Fruit fly (Drosophila melanogaster): ENCODE results near the gene Prtl99C.

The Prtl99C gene

DNA sequence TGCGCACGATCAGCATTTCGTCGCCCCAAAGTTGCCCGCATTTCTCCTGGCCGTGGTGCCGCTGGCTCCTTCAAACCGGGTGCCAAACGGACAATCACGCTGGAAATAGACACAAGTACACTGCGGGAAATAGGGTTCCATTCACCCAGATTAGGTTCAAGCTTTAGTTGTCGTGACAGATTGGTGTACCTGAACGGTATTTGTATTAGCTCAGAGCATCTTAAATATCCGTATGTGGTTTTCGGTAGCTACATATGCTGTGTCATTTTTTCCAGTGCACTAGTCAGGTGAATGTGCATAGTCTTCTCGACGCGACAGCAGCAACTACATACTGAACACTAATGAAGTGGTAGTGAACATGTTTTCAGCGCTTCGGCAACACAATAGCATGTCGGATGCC, 11.4 kb downstream of the Prtl99C start:
- no peak for TF ChIP-seq h (optimal IDR thresholded peaks at IDR 0.05)
- no peak for TF ChIP-seq Myc (optimal IDR thresholded peaks at IDR 0.05)
- no peak for TF ChIP-seq Sin3A (optimal IDR thresholded peaks at IDR 0.05)
- TF ChIP-seq psq (optimal IDR thresholded peaks at IDR 0.05), result no peak
- no peak for TF ChIP-seq insv (optimal IDR thresholded peaks at IDR 0.05)
- TF ChIP-seq ttk (optimal IDR thresholded peaks at IDR 0.05), result no peak

DNA sequence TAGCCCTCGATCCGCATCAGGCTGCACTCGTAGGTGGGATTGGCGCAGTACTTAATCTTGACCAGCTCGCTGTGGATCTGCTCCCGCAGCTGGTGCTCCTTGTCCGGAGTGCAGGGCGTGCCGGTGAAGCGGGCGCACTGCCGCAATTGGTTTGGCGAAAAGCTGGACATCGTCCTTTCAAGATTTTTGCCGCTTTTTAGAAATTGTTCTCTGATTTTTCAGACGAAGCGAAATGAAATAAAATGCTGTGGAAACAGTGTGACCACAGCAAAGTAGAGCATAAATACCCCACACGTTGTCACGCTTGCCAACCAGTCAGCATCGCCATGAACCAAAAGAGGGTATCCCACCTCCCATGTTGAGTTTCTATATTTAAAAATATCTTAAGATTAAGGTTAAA, 21.5 kb downstream of the Prtl99C start, which contains the start of gene dgt1:
TSS of gene dgt1 (minus strand) at position 264 of the 400 bp plus-strand sequence.
- TF ChIP-seq Myc (optimal IDR thresholded peaks at IDR 0.05) (no peak), Sin3A (optimal IDR thresholded peaks at IDR 0.05) (no peak)

DNA sequence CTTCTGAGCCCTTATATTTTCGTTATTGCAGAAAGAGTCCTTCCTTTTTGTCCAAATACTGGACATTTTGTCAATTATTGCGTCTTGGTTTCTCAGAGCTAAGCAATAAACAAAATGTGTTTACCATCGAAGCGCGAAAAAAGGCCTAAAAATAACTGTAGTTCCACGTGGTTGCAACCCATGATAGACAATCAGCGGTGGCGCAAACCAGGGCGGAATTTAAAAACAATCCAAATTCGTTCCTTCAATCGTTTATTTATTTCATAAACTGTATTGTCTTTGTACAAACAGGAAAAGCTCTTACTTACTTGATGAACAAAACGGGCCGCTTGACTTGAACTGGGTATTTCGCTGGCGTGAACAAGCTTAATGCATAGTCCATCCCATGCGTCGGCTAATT, 23.1 kb downstream of the Prtl99C start, which contains the start of gene CG7824:
TSS of gene CG7824 (minus strand) at position 131 of the 400 bp plus-strand sequence.
- TF ChIP-seq psq (optimal IDR thresholded peaks at IDR 0.05), result no peak
- no peak for TF ChIP-seq h (optimal IDR thresholded peaks at IDR 0.05)
- no peak for TF ChIP-seq Sin3A (optimal IDR thresholded peaks at IDR 0.05)
- TF ChIP-seq ttk (optimal IDR thresholded peaks at IDR 0.05), result no peak
- TF ChIP-seq Myc (optimal IDR thresholded peaks at IDR 0.05), result no peak
- TF ChIP-seq insv (optimal IDR thresholded peaks at IDR 0.05), result no peak

DNA sequence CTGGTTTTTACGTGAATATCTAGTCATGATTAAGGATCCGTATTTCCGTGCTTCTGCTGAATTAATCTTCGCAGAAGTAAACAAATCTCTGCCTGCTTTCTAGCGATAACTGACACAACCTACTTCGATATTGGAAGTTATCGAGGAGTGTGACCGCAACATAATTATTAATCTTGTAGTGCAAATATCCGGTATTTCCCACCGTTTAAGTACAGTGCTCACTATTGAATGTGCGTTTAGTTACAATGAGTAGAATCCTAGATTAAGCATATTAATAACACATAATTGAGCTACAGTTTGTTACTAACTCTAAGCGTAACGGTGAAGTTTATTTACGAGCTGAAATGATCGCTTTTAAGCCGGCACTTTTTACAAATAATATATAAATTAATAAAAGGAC, 24.0 kb downstream of the Prtl99C start:
- TF ChIP-seq psq (optimal IDR thresholded peaks at IDR 0.05), result no peak
- no peak for TF ChIP-seq ttk (optimal IDR thresholded peaks at IDR 0.05)
- no peak for TF ChIP-seq insv (optimal IDR thresholded peaks at IDR 0.05)
- no peak for TF ChIP-seq Sin3A (optimal IDR thresholded peaks at IDR 0.05)
- no peak for TF ChIP-seq h (optimal IDR thresholded peaks at IDR 0.05)
- no peak for TF ChIP-seq Myc (optimal IDR thresholded peaks at IDR 0.05)

DNA sequence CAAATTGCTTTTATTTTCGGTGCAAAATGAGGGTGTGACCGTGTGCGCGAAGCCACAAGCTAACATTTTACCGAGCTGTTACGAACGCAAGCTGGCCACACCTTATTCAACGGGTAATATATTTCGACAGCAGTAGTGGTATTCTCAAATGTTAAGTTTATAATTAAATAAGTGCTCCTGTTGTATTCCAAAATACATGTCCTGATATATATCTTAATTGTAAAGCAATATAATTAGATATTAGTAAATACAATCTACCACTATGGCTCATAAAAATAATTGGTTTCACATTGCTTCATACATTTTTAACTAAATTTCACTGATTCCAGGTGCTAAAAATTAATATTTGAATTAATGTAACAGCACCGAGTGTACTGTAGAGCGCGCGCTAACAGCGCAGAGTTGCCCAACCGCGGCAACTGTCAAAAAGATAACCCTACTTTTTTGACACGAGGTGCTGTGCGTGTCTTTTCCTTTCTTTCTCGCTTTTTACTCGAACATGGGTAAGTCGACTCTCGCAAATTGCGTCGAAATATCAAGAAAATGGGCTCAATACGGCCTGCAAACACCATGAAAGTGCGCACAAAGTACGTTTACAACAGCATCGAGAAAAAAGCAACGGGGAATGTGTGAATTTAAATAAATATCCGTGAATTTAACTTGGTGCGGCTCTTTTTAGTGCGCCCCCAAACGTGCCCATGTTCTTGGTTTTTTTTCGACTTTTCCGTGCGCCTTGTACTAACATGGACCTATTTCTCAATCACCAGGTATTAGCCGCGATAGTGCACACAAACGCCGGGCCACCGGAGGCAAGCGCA, 25.9 kb downstream of the Prtl99C start, which contains the start of the genes CG15514 and RpS8:
TSS of gene CG15514 (minus strand) at position 63 of the 818 bp plus-strand sequence.
TSS of gene RpS8 (plus strand) at position 151 of the 818 bp plus-strand sequence.
- TF ChIP-seq psq (optimal IDR thresholded peaks at IDR 0.05) (no peak), Sin3A (optimal IDR thresholded peaks at IDR 0.05) (no peak)

- no peak for TF ChIP-seq insv (optimal IDR thresholded peaks at IDR 0.05)
- TF ChIP-seq Sin3A (optimal IDR thresholded peaks at IDR 0.05), result no peak
- no peak for TF ChIP-seq h (optimal IDR thresholded peaks at IDR 0.05)
- no peak for TF ChIP-seq psq (optimal IDR thresholded peaks at IDR 0.05)
- no peak for TF ChIP-seq Myc (optimal IDR thresholded peaks at IDR 0.05)
- peak; percentile 80 for TF ChIP-seq ttk (optimal IDR thresholded peaks at IDR 0.05)
Measured at dm6 chr3R:29862795-29863194, 27.0 kb downstream of the Prtl99C start.

dm6 chr3R:29866706-29867105, 31.0 kb downstream of the Prtl99C start:
- TF ChIP-seq psq (optimal IDR thresholded peaks at IDR 0.05), result no peak
- no peak for TF ChIP-seq insv (optimal IDR thresholded peaks at IDR 0.05)
- no peak for TF ChIP-seq Myc (optimal IDR thresholded peaks at IDR 0.05)
- TF ChIP-seq ttk (optimal IDR thresholded peaks at IDR 0.05), result no peak
- no peak for TF ChIP-seq Sin3A (optimal IDR thresholded peaks at IDR 0.05)
- TF ChIP-seq h (optimal IDR thresholded peaks at IDR 0.05), result no peak

dm6 chr3R:29867470-29867869, 31.7 kb downstream of the Prtl99C start:
- TF ChIP-seq psq (optimal IDR thresholded peaks at IDR 0.05), result no peak

- TF ChIP-seq ttk (optimal IDR thresholded peaks at IDR 0.05) (no peak), h (optimal IDR thresholded peaks at IDR 0.05) (no peak), psq (optimal IDR thresholded peaks at IDR 0.05) (no peak), insv (optimal IDR thresholded peaks at IDR 0.05) (no peak), Myc (optimal IDR thresholded peaks at IDR 0.05) (no peak), Sin3A (optimal IDR thresholded peaks at IDR 0.05) (no peak)
Measured at dm6 chr3R:29867895-29868294, 32.1 kb downstream of the Prtl99C start.

- TF ChIP-seq ttk (optimal IDR thresholded peaks at IDR 0.05) (no peak), h (optimal IDR thresholded peaks at IDR 0.05) (no peak), insv (optimal IDR thresholded peaks at IDR 0.05) (no peak), psq (optimal IDR thresholded peaks at IDR 0.05) (no peak), Myc (optimal IDR thresholded peaks at IDR 0.05) (no peak), Sin3A (optimal IDR thresholded peaks at IDR 0.05) (no peak)
Measured at dm6 chr3R:29868676-29869349, 33.1 kb downstream of the Prtl99C start, which contains the start of gene Zip99C. TSS of gene Zip99C (minus strand) at chr3R:29868895.

- no peak for TF ChIP-seq insv (optimal IDR thresholded peaks at IDR 0.05)
- TF ChIP-seq Myc (optimal IDR thresholded peaks at IDR 0.05), result no peak
- TF ChIP-seq ttk (optimal IDR thresholded peaks at IDR 0.05), result no peak
- no peak for TF ChIP-seq Sin3A (optimal IDR thresholded peaks at IDR 0.05)
- no peak for TF ChIP-seq h (optimal IDR thresholded peaks at IDR 0.05)
- TF ChIP-seq psq (optimal IDR thresholded peaks at IDR 0.05), result no peak
Measured at dm6 chr3R:29869350-29869688, 33.6 kb downstream of the Prtl99C start, which contains the start of gene CG34133. TSS of gene CG34133 (plus strand) at chr3R:29869365.

DNA sequence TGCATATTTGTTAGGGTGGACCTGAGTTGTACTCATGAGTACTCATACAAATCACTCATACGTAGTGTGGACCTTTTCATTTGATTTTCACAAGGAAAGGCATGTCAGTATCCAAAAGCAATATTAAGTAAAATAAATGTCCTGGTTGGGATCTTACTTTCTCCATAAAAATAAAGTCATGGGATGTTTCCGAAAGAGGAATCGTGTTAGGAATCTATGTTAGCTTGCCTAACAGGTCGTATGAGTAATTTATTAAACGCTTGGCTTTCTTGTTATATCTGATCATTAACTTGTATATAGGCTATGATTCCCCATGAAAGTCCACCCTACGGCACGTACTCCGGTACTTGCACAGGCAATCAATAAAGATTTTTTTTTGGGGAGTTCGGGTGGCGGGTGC, 40.1 kb downstream of the Prtl99C start:
- TF ChIP-seq h (optimal IDR thresholded peaks at IDR 0.05) (no peak), psq (optimal IDR thresholded peaks at IDR 0.05) (no peak), ttk (optimal IDR thresholded peaks at IDR 0.05) (no peak), insv (optimal IDR thresholded peaks at IDR 0.05) (no peak), Sin3A (optimal IDR thresholded peaks at IDR 0.05) (no peak)

DNA sequence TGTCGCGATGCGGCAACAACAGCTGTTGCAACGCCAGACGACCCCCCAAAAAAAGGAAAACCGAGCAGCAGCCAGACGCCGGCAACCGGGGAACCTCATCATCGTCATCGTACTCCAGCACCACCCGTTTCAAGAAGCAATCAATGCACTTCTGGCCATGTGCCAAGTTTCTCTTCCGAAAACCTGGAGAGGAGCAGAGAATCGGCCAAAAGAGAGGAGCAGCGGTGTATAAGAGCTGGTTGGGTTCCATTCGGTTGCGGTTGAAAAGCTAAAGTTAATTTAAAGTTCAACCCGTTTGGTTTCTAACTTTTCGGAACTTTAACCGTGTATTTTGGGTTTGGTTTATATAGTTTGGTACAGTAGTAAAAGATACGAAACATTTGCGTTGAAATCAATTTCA, 40.5 kb downstream of the Prtl99C start:
- no peak for TF ChIP-seq insv (optimal IDR thresholded peaks at IDR 0.05)
- no peak for TF ChIP-seq psq (optimal IDR thresholded peaks at IDR 0.05)
- no peak for TF ChIP-seq ttk (optimal IDR thresholded peaks at IDR 0.05)
- TF ChIP-seq Sin3A (optimal IDR thresholded peaks at IDR 0.05), result no peak

Measured in Kc167 (cell line).